Worm (Caenorhabditis elegans): ENCODE results near the gene T22D1.17.

- TF ChIP-seq hmbx-1 (tag; optimal IDR thresholded peaks at IDR 0.05) (no peak), ama-1 (optimal IDR thresholded peaks at IDR 0.05) (no peak), tbx-37 (GFP tag; conservative IDR thresholded peaks at IDR 0.05) (no peak), tra-4 (tag; optimal IDR thresholded peaks at IDR 0.05) (no peak), sea-1 (GFP tag; conservative IDR thresholded peaks at IDR 0.05) (no peak)
Observed at ce11 chrIV:6912851-6913588, 7.2 kb downstream of the T22D1.17 start, which contains the start of gene T22D1.3.

All from whole organism, early embryonic.